4 fruit fly cellular contexts compared by ENCODE assay signal in the genomic region with DNA sequence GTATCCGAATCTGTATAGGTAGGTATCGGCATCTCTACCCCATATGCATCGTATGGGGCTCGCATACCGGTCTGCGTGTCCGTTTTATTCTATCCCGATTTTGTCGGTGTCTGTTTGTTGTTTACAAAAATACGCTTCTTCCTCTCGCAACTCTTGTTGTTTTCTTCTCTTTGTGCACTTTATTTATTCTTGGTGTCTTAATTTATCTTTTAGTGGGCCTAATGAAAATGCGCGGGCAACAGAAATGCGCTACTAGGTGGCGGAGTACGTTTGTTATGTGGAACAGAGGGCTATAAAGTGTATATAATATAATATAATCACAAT.
TF ChIP-seq lines count a peak whose summit lies in the region.

No protein-coding gene starts in this region.

- TF ChIP-seq CTCF in whole organism, embryonic (GFP tag; optimal IDR thresholded peaks at IDR 0.05; lab: Kevin White, UChicago), result no peak

TF ChIP-seq in whole organism, embryonic, 481 proteins besides CTCF, POLR2A, EP300 and RAD21:
- TF ChIP-seq CG15479 (GFP tag; optimal IDR thresholded peaks at IDR 0.05; lab: Kevin White, UChicago) (peak; percentile 60), CG11093 (GFP tag; IDR thresholded peaks at IDR 0.05; lab: Robert Waterston, UW) (no peak), CG10959 (GFP tag; IDR thresholded peaks at IDR 0.05; lab: Robert Waterston, UW) (no peak), CG14965 (GFP tag; optimal IDR thresholded peaks at IDR 0.05; lab: Kevin White, UChicago; ENCODE audit: borderline replicate concordance) (no peak), nom (GFP tag; optimal IDR thresholded peaks at IDR 0.05; lab: Kevin White, UChicago) (peak; percentile 29), D19A (tag; optimal IDR thresholded peaks at IDR 0.05; lab: Kevin White, UChicago) (peak; percentile 4), CG34422 (GFP tag; IDR thresholded peaks at IDR 0.05; lab: Robert Waterston, UW) (0 out of 3 replicates have a peak, but pooled peaks have one; percentile 11), CG32767 (GFP tag; IDR thresholded peaks at IDR 0.05; lab: Robert Waterston, UW) (0 out of 2 replicates have a peak, but pooled peaks have one; percentile 8), seq (GFP tag; IDR thresholded peaks at IDR 0.05; lab: Robert Waterston, UW) (no peak), Nf-YA (GFP tag; IDR thresholded peaks at IDR 0.05; lab: Robert Waterston, UW) (no peak), aop (GFP tag; IDR thresholded peaks at IDR 0.05; lab: Robert Waterston, UW) (no peak)

TF ChIP-seq in whole organism, prepupa, 60 proteins besides CTCF, POLR2A, EP300 and RAD21:
- TF ChIP-seq fkh (GFP tag; optimal IDR thresholded peaks at IDR 0.05; lab: Kevin White, UChicago), result peak; percentile 7
- no peak for TF ChIP-seq CG6808 (GFP tag; optimal IDR thresholded peaks at IDR 0.05; lab: Kevin White, UChicago)
- no peak for TF ChIP-seq CG3919 (GFP tag; optimal IDR thresholded peaks at IDR 0.05; lab: Kevin White, UChicago)
- TF ChIP-seq achi (GFP tag; optimal IDR thresholded peaks at IDR 0.05; lab: Kevin White, UChicago), result no peak
- 0 out of 3 replicates have a peak, but pooled peaks have one; percentile 42 for TF ChIP-seq CG6163 (GFP tag; IDR thresholded peaks at IDR 0.05; lab: Robert Waterston, UW)
- TF ChIP-seq fd59A (GFP tag; optimal IDR thresholded peaks at IDR 0.05; lab: Kevin White, UChicago), result no peak

TF ChIP-seq in whole organism, pupa, 21 proteins besides CTCF, POLR2A, EP300 and RAD21:
- TF ChIP-seq CG34367 (tag; optimal IDR thresholded peaks at IDR 0.05; lab: Kevin White, UChicago), result peak; percentile 14
- TF ChIP-seq Pif1B (GFP tag; optimal IDR thresholded peaks at IDR 0.05; lab: Kevin White, UChicago), result no peak

TF ChIP-seq in whole organism, wandering third instar larva, 38 proteins besides CTCF, POLR2A, EP300 and RAD21:
- TF ChIP-seq psq (GFP tag; optimal IDR thresholded peaks at IDR 0.05; lab: Kevin White, UChicago), result peak; percentile 53
- no peak for TF ChIP-seq Dif (GFP tag; optimal IDR thresholded peaks at IDR 0.05; lab: Kevin White, UChicago; ENCODE audit: partially characterized antibody)
- TF ChIP-seq Vsx2 (GFP tag; optimal IDR thresholded peaks at IDR 0.05; lab: Kevin White, UChicago; ENCODE audit: partially characterized antibody), result no peak
- peak; percentile 11 for TF ChIP-seq brk (GFP tag; optimal IDR thresholded peaks at IDR 0.05; lab: Kevin White, UChicago)
- no peak for TF ChIP-seq Dfd (GFP tag; optimal IDR thresholded peaks at IDR 0.05; lab: Kevin White, UChicago)
TF ChIP-seq in whole organism, wandering third instar larva: peak in this region for 2.
